Fruit fly (Drosophila melanogaster): ENCODE results near the gene plum.

- TF ChIP-seq bab1 (GFP tag; optimal IDR thresholded peaks at IDR 0.05) (no peak), CG7101 (tag; optimal IDR thresholded peaks at IDR 0.05) (no peak), CG14711 (tag; optimal IDR thresholded peaks at IDR 0.05) (no peak), CG1620 (GFP tag; optimal IDR thresholded peaks at IDR 0.05) (no peak), Crg-1 (GFP tag; optimal IDR thresholded peaks at IDR 0.05) (no peak), CG33017 (tag; optimal IDR thresholded peaks at IDR 0.05) (no peak), Clk (GFP tag; optimal IDR thresholded peaks at IDR 0.05) (no peak), Hr96 (GFP tag; optimal IDR thresholded peaks at IDR 0.05) (no peak), kay (GFP tag; ENCODE audit: borderline replicate concordance) (no peak), pad (GFP tag; optimal IDR thresholded peaks at IDR 0.05) (no peak), cnc (optimal IDR thresholded peaks at IDR 0.05) (no peak), cic (GFP tag; optimal IDR thresholded peaks at IDR 0.05) (no peak), CG5204 (GFP tag; optimal IDR thresholded peaks at IDR 0.05) (no peak)
Observed at dm6 chr3R:26507838-26508237, 27.2 kb downstream of the plum start.

Data from whole organism, adult.